Worm (Caenorhabditis elegans): ENCODE measurements around the gene eat-17.

- TF ChIP-seq F26F4.8 (GFP tag; conservative IDR thresholded peaks at IDR 0.05) (no peak), zip-11 (GFP tag; IDR thresholded peaks at IDR 0.05) (no peak), ces-1 (GFP tag; optimal IDR thresholded peaks at IDR 0.05) (no peak), ama-1 (optimal IDR thresholded peaks at IDR 0.05) (no peak), nhr-111 (GFP tag; optimal IDR thresholded peaks at IDR 0.05) (no peak), ceh-82 (tag; optimal IDR thresholded peaks at IDR 0.05) (no peak), hlh-30 (tag; optimal IDR thresholded peaks at IDR 0.05; ENCODE audit: insufficient read depth) (no peak), nhr-77 (tag; optimal IDR thresholded peaks at IDR 0.05) (no peak), dpl-1 (GFP tag; optimal IDR thresholded peaks at IDR 0.05) (no peak), ceh-28 (tag; optimal IDR thresholded peaks at IDR 0.05) (no peak), R02D3.7 (tag; optimal IDR thresholded peaks at IDR 0.05) (no peak), mdl-1 (tag; optimal IDR thresholded peaks at IDR 0.05) (no peak), nhr-28 (tag; optimal IDR thresholded peaks at IDR 0.05) (no peak)
Observed at ce11 chrX:16354598-16355211, 61.9 kb downstream of the eat-17 start, which contains the start of gene nhr-28.
